Worm (Caenorhabditis elegans): ENCODE data around the gene T13C5.3.
A peak's percentile ranks its signal among the peaks of the same experiment; 100 is the strongest.

The T13C5.3 gene

ce11 chrX:6157411-6157916 is 20.9 kb upstream of the T13C5.3 start:
- TF ChIP-seq spr-1 (tag; optimal IDR thresholded peaks at IDR 0.05) = no peak
- TF ChIP-seq F49E8.2 (tag; optimal IDR thresholded peaks at IDR 0.05; ENCODE audit: borderline replicate concordance) = no peak
- TF ChIP-seq set-16 (GFP tag; IDR thresholded peaks at IDR 0.05) = no peak
- no peak for TF ChIP-seq lin-15B (tag; optimal IDR thresholded peaks at IDR 0.05)
- no peak for TF ChIP-seq tag-97 (GFP tag; IDR thresholded peaks at IDR 0.05)
- peak; percentile 39 for TF ChIP-seq aha-1 (tag)

- TF ChIP-seq mxl-2 (GFP tag; conservative IDR thresholded peaks at IDR 0.05) = no peak
- TF ChIP-seq ceh-44 (GFP tag; IDR thresholded peaks at IDR 0.05) = no peak
- TF ChIP-seq php-3 (GFP tag; IDR thresholded peaks at IDR 0.05) = no peak
- no peak for TF ChIP-seq dmd-6 (GFP tag; IDR thresholded peaks at IDR 0.05)
- TF ChIP-seq lin-39 (tag; optimal IDR thresholded peaks at IDR 0.05) = no peak
- peak in 1 of 2 experiments; percentile 91 for TF ChIP-seq unc-62 (GFP tag; optimal IDR thresholded peaks at IDR 0.05 in 1 of 2)
- no peak for TF ChIP-seq unc-62 (tag; optimal IDR thresholded peaks at IDR 0.05)
- no peak for TF ChIP-seq snpc-4 (tag; optimal IDR thresholded peaks at IDR 0.05)
- TF ChIP-seq nhr-237 (tag; optimal IDR thresholded peaks at IDR 0.05) = no peak
These were observed 18.8 kb upstream of the T13C5.3 start for ce11 chrX:6159562-6159961.

- TF ChIP-seq ceh-32 (tag; optimal IDR thresholded peaks at IDR 0.05; ENCODE audit: poor library complexity) (no peak), aha-1 (tag) (peak; percentile 66)
These were observed 17.9 kb upstream of the T13C5.3 start, which contains the start of gene odd-2 for ce11 chrX:6160427-6160826. Gene odd-2, minus strand, starts transcription at chrX:6160527.

- 0 out of 2 replicates have a peak, but pooled peaks have one; percentile 24 for TF ChIP-seq mxl-2 (GFP tag; conservative IDR thresholded peaks at IDR 0.05)
- TF ChIP-seq daf-19 (GFP tag; conservative IDR thresholded peaks at IDR 0.05) = no peak
- peak; percentile 71 for TF ChIP-seq set-16 (GFP tag; IDR thresholded peaks at IDR 0.05)
These were observed 16.3 kb upstream of the T13C5.3 start for ce11 chrX:6162037-6162436.

- TF ChIP-seq dmd-8 (GFP tag; IDR thresholded peaks at IDR 0.05) (no peak), ceh-62 (tag; optimal IDR thresholded peaks at IDR 0.05) (no peak), dmd-6 (GFP tag; IDR thresholded peaks at IDR 0.05) (peak; percentile 37), madf-9 (GFP tag; conservative IDR thresholded peaks at IDR 0.05) (no peak), ceh-32 (tag; optimal IDR thresholded peaks at IDR 0.05; ENCODE audit: poor library complexity) (no peak), daf-16 (GFP tag; optimal IDR thresholded peaks at IDR 0.05) (no peak), daf-16 (tag; optimal IDR thresholded peaks at IDR 0.05) (peak; percentile 17), unc-62 (GFP tag; optimal IDR thresholded peaks at IDR 0.05 in 1 of 2) (peak in 1 of 2 experiments; percentile 89), unc-62 (tag; optimal IDR thresholded peaks at IDR 0.05) (no peak)
These were observed 10.9 kb upstream of the T13C5.3 start for ce11 chrX:6167376-6167775.

ce11 chrX:6169252-6169651 is 9.1 kb upstream of the T13C5.3 start, which contains the start of gene T25B2.2:
Gene T25B2.2, plus strand, starts transcription at chrX:6169643.
- TF ChIP-seq pqm-1 (tag; optimal IDR thresholded peaks at IDR 0.05) (peak; percentile 50), dve-1 (tag; optimal IDR thresholded peaks at IDR 0.05; ENCODE audit: insufficient read depth) (peak; percentile 58), unc-62 (GFP tag; optimal IDR thresholded peaks at IDR 0.05 in 1 of 2) (peak in 1 of 2 experiments; percentile 93), unc-62 (tag; optimal IDR thresholded peaks at IDR 0.05) (no peak), tra-1 (GFP tag; IDR thresholded peaks at IDR 0.05) (peak; percentile 56; the same call in 1 of the 2 replicates), unc-130 (GFP tag; optimal IDR thresholded peaks at IDR 0.05) (no peak), nhr-102 (tag; optimal IDR thresholded peaks at IDR 0.05) (no peak), dmd-6 (GFP tag; IDR thresholded peaks at IDR 0.05) (peak; percentile 75), php-3 (GFP tag; IDR thresholded peaks at IDR 0.05) (peak; percentile 93), sdz-12 (GFP tag; optimal IDR thresholded peaks at IDR 0.05) (no peak), daf-16 (GFP tag; optimal IDR thresholded peaks at IDR 0.05) (no peak), daf-16 (tag; optimal IDR thresholded peaks at IDR 0.05) (peak; percentile 80), F44E2.7 (GFP tag; IDR thresholded peaks at IDR 0.05) (no peak), nhr-28 (tag; optimal IDR thresholded peaks at IDR 0.05) (peak; percentile 48), madf-5 (GFP tag; IDR thresholded peaks at IDR 0.05) (no peak), hlh-30 (tag; optimal IDR thresholded peaks at IDR 0.05; ENCODE audit: insufficient read depth) (peak; percentile 29), mdl-1 (tag; optimal IDR thresholded peaks at IDR 0.05) (no peak), hlh-11 (tag; optimal IDR thresholded peaks at IDR 0.05) (peak; percentile 60)

All from whole organism, L4 larva.